Worm (Caenorhabditis elegans) whole organism, L3 larva: ENCODE data around the gene acl-4.

ENCODE experiments used
- R02D3.7 ChIP-seq: fragments of 150-350 bp; optimal IDR thresholded peaks from 2 replicates; lab custom pipeline; 2014; ENCODE audit warnings: missing biosample characterization, missing genetic modification characterization
- ceh-16 ChIP-seq: sonication (generic microtip); optimal IDR thresholded peaks from 2 replicates; lab custom pipeline; 2017; ENCODE audit warnings: missing biosample characterization, missing genetic modification characterization
- daf-12 ChIP-seq: fragments of 150-350 bp; optimal IDR thresholded peaks from 2 replicates; lab custom pipeline; 2014; ENCODE audit warnings: missing biosample characterization, missing genetic modification reagents, missing genetic modification characterization
- egl-27 ChIP-seq: sonication (generic microtip); optimal IDR thresholded peaks from 4 replicates; lab custom pipeline; 2017; ENCODE audit warnings: missing biosample characterization, missing genetic modification reagents, missing genetic modification characterization
- elt-2 ChIP-seq: sonication (generic microtip); optimal IDR thresholded peaks from 2 replicates; lab custom pipeline; 2016; ENCODE audit warnings: missing genetic modification reagents, mild to moderate bottlenecking, missing genetic modification characterization, missing compliant biosample characterization
- nfya-1 ChIP-seq: sonication (generic microtip); optimal IDR thresholded peaks from 2 replicates; lab custom pipeline; 2017; ENCODE audit warnings: missing genetic modification characterization, mild to moderate bottlenecking, missing compliant biosample characterization, antibody characterized with exemption, moderate library complexity; ENCODE audit not compliant: insufficient read depth
- nhr-12 ChIP-seq: fragments of 150-350 bp; optimal IDR thresholded peaks from 2 replicates; lab custom pipeline; 2014; ENCODE audit warnings: missing biosample characterization, missing genetic modification characterization
- pha-4 ChIP-seq: fragments of 150-350 bp; optimal IDR thresholded peaks from 2 replicates; lab custom pipeline; 2014; ENCODE audit warnings: missing biosample characterization, missing genetic modification reagents, missing genetic modification characterization
- skn-1 ChIP-seq: fragments of 150-350 bp; optimal IDR thresholded peaks from 2 replicates; lab custom pipeline; 2014; ENCODE audit warnings: missing biosample characterization, missing genetic modification characterization
- tbx-2 ChIP-seq: sonication (generic microtip); optimal IDR thresholded peaks from 2 replicates; lab custom pipeline; 2016; ENCODE audit warnings: mild to moderate bottlenecking, missing genetic modification characterization, missing compliant biosample characterization
- zag-1 ChIP-seq: fragments of 150-350 bp; optimal IDR thresholded peaks from 2 replicates; lab custom pipeline; 2014; ENCODE audit warnings: missing biosample characterization, missing genetic modification characterization
- ztf-11 ChIP-seq: fragments of 150-350 bp; optimal IDR thresholded peaks from 2 replicates; lab custom pipeline; 2014; ENCODE audit warnings: missing biosample characterization, missing genetic modification characterization
- ztf-4 ChIP-seq: fragments of 150-350 bp; optimal IDR thresholded peaks from 2 replicates; lab custom pipeline; 2014; ENCODE audit warnings: missing biosample characterization, missing genetic modification characterization

DNA sequence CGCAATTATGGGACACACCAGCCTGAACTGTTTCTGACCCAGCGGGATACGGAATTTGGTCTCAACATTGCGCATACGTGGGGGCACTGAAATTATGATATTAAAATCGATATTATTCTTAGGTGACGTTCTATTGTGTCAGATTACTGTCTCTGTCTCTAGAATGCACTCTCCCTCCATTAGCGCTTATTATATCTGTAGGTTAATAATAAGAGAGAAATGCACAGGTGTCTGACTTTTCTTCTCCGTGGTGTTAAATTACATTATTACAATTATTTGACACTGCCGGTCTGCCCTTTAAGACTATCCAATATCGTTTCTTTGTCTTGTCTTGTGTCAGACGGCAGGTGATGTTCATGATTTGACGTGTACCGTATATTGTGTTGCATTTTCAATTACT is 27.6 kb downstream of the acl-4 start:
- TF ChIP-seq zag-1 (no peak), ztf-11 (no peak), elt-2 (no peak), ceh-16 (tag; lab: Kevin White, UChicago) (no peak), R02D3.7 (no peak), tbx-2 (no peak), daf-12 (tag; lab: Kevin White, UChicago) (no peak), ztf-4 (tag; lab: Kevin White, UChicago) (no peak), skn-1 (tag; lab: Kevin White, UChicago) (no peak), nfya-1 (tag; lab: Kevin White, UChicago) (no peak), egl-27 (no peak), nhr-12 (tag; lab: Kevin White, UChicago) (no peak), pha-4 (tag; lab: Kevin White, UChicago) (no peak)
